Fruit fly (Drosophila melanogaster): Measurements from ENCODE around the gene CG13891.

The CG13891 gene

dm6 chr3L:400252-400651, 33.5 kb downstream of the CG13891 start:
- TF ChIP-seq CG15336 (GFP tag; IDR thresholded peaks at IDR 0.05): no peak
- TF ChIP-seq acj6 (GFP tag; optimal IDR thresholded peaks at IDR 0.05): no peak
- TF ChIP-seq salr (GFP tag; optimal IDR thresholded peaks at IDR 0.05): no peak
- TF ChIP-seq ss (GFP tag; optimal IDR thresholded peaks at IDR 0.05): no peak
- TF ChIP-seq cyc (GFP tag; optimal IDR thresholded peaks at IDR 0.05): no peak
- no peak for TF ChIP-seq Eip93F (GFP tag; optimal IDR thresholded peaks at IDR 0.05)
- TF ChIP-seq fkh (GFP tag; optimal IDR thresholded peaks at IDR 0.05): no peak
- no peak for TF ChIP-seq fd85E (GFP tag; optimal IDR thresholded peaks at IDR 0.05)
- no peak for TF ChIP-seq Sox102F (GFP tag; optimal IDR thresholded peaks at IDR 0.05)
- TF ChIP-seq CG6854 (GFP tag; optimal IDR thresholded peaks at IDR 0.05): no peak

- TF ChIP-seq achi (GFP tag; optimal IDR thresholded peaks at IDR 0.05): no peak
- TF ChIP-seq Sox15 (GFP tag; optimal IDR thresholded peaks at IDR 0.05): no peak
- no peak for TF ChIP-seq acj6 (GFP tag; optimal IDR thresholded peaks at IDR 0.05)
- no peak for TF ChIP-seq CG6276 (GFP tag; optimal IDR thresholded peaks at IDR 0.05)
- TF ChIP-seq CG34406 (GFP tag; optimal IDR thresholded peaks at IDR 0.05): no peak
- no peak for TF ChIP-seq Eip78C (GFP tag)
- TF ChIP-seq eg (GFP tag; IDR thresholded peaks at IDR 0.05): no peak
- no peak for TF ChIP-seq Lpt (GFP tag; optimal IDR thresholded peaks at IDR 0.05)
- TF ChIP-seq CG4318 (GFP tag; optimal IDR thresholded peaks at IDR 0.05): no peak
- TF ChIP-seq topi (GFP tag; optimal IDR thresholded peaks at IDR 0.05): no peak
- no peak for TF ChIP-seq CG8632 (GFP tag; optimal IDR thresholded peaks at IDR 0.05)
- TF ChIP-seq Hr38 (GFP tag; optimal IDR thresholded peaks at IDR 0.05): no peak
- no peak for TF ChIP-seq salr (GFP tag; optimal IDR thresholded peaks at IDR 0.05)
- TF ChIP-seq esn (GFP tag; optimal IDR thresholded peaks at IDR 0.05): no peak
Observed at dm6 chr3L:395192-395591, 38.5 kb downstream of the CG13891 start.

- TF ChIP-seq Sox102F (GFP tag; optimal IDR thresholded peaks at IDR 0.05) (peak; percentile 9), Eip78C (GFP tag) (peak; percentile 18), eg (GFP tag; IDR thresholded peaks at IDR 0.05) (no peak)
Observed at dm6 chr3L:392622-393159, 41.0 kb downstream of the CG13891 start, which contains the start of gene trh. TSS of gene trh (minus strand) at chr3L:392633.

- peak; percentile 2 for TF ChIP-seq esn (GFP tag; optimal IDR thresholded peaks at IDR 0.05)
- TF ChIP-seq dsx (GFP tag; optimal IDR thresholded peaks at IDR 0.05; ENCODE audit: poor library complexity, severe bottlenecking): peak; percentile 23
- TF ChIP-seq net (GFP tag; optimal IDR thresholded peaks at IDR 0.05): no peak
- peak; percentile 27 for TF ChIP-seq topi (GFP tag; optimal IDR thresholded peaks at IDR 0.05)
- TF ChIP-seq Sox15 (GFP tag; optimal IDR thresholded peaks at IDR 0.05): no peak
- TF ChIP-seq svp (GFP tag): peak; percentile 66
- TF ChIP-seq Eip78C (GFP tag): peak; percentile 64
- TF ChIP-seq ss (GFP tag; optimal IDR thresholded peaks at IDR 0.05): peak in 1 of 2 experiments; percentile 8
- peak; percentile 18 for TF ChIP-seq CG6808 (GFP tag; optimal IDR thresholded peaks at IDR 0.05)
- no peak for TF ChIP-seq Sox102F (GFP tag; optimal IDR thresholded peaks at IDR 0.05)
- TF ChIP-seq CG3032 (tag; optimal IDR thresholded peaks at IDR 0.05): peak; percentile 22
- TF ChIP-seq Met (GFP tag; optimal IDR thresholded peaks at IDR 0.05): peak; percentile 2
Observed at dm6 chr3L:390194-390593, 43.5 kb downstream of the CG13891 start.

dm6 chr3L:388094-388493, 45.6 kb downstream of the CG13891 start:
- peak; percentile 10 for TF ChIP-seq CG8319 (GFP tag; optimal IDR thresholded peaks at IDR 0.05)
- no peak for TF ChIP-seq CG16779 (tag; optimal IDR thresholded peaks at IDR 0.05)
- TF ChIP-seq eg (GFP tag; IDR thresholded peaks at IDR 0.05): 0 out of 3 replicates have a peak, but pooled peaks have one; percentile 13
- TF ChIP-seq spab (GFP tag; optimal IDR thresholded peaks at IDR 0.05): peak; percentile 51
- TF ChIP-seq Met (GFP tag; optimal IDR thresholded peaks at IDR 0.05): peak; percentile 65
- peak; percentile 59 for TF ChIP-seq Sox14 (GFP tag; optimal IDR thresholded peaks at IDR 0.05)
- no peak for TF ChIP-seq CG8119 (GFP tag; IDR thresholded peaks at IDR 0.05)
- TF ChIP-seq svp (GFP tag): peak; percentile 84
- peak; percentile 73 for TF ChIP-seq CG3919 (GFP tag; optimal IDR thresholded peaks at IDR 0.05)
- peak in 1 of 2 experiments; percentile 25 for TF ChIP-seq ss (GFP tag; optimal IDR thresholded peaks at IDR 0.05)
- TF ChIP-seq fkh (GFP tag; optimal IDR thresholded peaks at IDR 0.05): no peak
- TF ChIP-seq Smox (GFP tag; optimal IDR thresholded peaks at IDR 0.05): peak; percentile 67
- no peak for TF ChIP-seq CG4318 (GFP tag; optimal IDR thresholded peaks at IDR 0.05)
- TF ChIP-seq CG32006 (GFP tag; optimal IDR thresholded peaks at IDR 0.05): peak; percentile 28
- TF ChIP-seq Blimp-1 (GFP tag; optimal IDR thresholded peaks at IDR 0.05): no peak
- peak; percentile 36 for TF ChIP-seq CG11762 (GFP tag; optimal IDR thresholded peaks at IDR 0.05; ENCODE audit: insufficient read depth)
- TF ChIP-seq CG6163 (GFP tag; IDR thresholded peaks at IDR 0.05): peak; percentile 65; the same call in 2 of the 3 replicates
- TF ChIP-seq Hr38 (GFP tag; optimal IDR thresholded peaks at IDR 0.05): no peak
- peak; percentile 55 for TF ChIP-seq pdm3 (GFP tag; optimal IDR thresholded peaks at IDR 0.05)
- peak; percentile 13 for TF ChIP-seq fd59A (GFP tag; optimal IDR thresholded peaks at IDR 0.05)
- peak; percentile 47 for TF ChIP-seq CG7368 (GFP tag; optimal IDR thresholded peaks at IDR 0.05)
